Worm (Caenorhabditis elegans) whole organism, L2 larva: ENCODE measurements around the gene C06G4.4.

Experiments
- ama-1 ChIP-seq: fragments of 150-350 bp; optimal IDR thresholded peaks from 2 replicates; lab custom pipeline; 2018; ENCODE audit warnings: inconsistent platforms
- lin-13 ChIP-seq: fragments of 150-350 bp; optimal IDR thresholded peaks from 2 replicates; lab custom pipeline; 2014; ENCODE audit warnings: missing biosample characterization, missing genetic modification reagents, missing genetic modification characterization
- nhr-10 ChIP-seq: sonication (generic microtip); optimal IDR thresholded peaks from 2 replicates; lab custom pipeline; 2017; ENCODE audit warnings: missing biosample characterization, missing genetic modification characterization
- nhr-237 ChIP-seq: fragments of 150-350 bp; optimal IDR thresholded peaks from 2 replicates; lab custom pipeline; 2014; ENCODE audit warnings: missing biosample characterization, missing genetic modification characterization
- unc-39 ChIP-seq: fragments of 150-350 bp; optimal IDR thresholded peaks from 2 replicates; lab custom pipeline; 2014; ENCODE audit warnings: missing biosample characterization, missing genetic modification characterization
- ztf-11 ChIP-seq: sonication (generic microtip); optimal IDR thresholded peaks from 2 replicates; lab custom pipeline; 2017; ENCODE audit warnings: missing biosample characterization, missing genetic modification characterization

DNA sequence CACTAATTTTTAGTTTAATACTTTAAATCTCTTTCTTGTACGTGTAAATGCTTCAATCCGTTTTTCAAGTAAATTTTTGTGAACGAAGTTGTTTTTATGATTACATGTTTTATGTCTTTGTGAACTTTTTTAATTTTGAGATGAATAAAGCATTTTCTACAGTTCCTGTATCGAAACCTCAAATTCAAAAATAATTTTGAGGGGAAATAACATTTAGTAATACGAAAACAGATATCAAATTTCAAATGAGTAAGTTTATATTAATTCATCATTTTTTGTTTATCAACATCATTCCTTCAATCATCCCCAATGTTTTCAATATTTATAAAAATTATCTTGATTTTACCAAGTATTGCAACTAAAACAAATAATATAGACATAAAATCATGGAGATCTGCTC lies 40.1 kb downstream of the C06G4.4 start, which contains the start of gene C29E4.10:
- no peak for TF ChIP-seq nhr-10 (tag; lab: Kevin White, UChicago)
- no peak for TF ChIP-seq nhr-237 (tag; lab: Kevin White, UChicago)
- no peak for TF ChIP-seq ztf-11
- no peak for TF ChIP-seq unc-39 (tag; lab: Kevin White, UChicago)
- TF ChIP-seq ama-1 (lab: Kevin White, UChicago) = no peak
- TF ChIP-seq lin-13 (GFP tag; lab: Kevin White, UChicago) = no peak
